Fruit fly (Drosophila melanogaster) whole organism, wandering third instar larva: ENCODE measurements around the gene CG31960.

Experiments
- Abd-B ChIP-seq: fragments of >200 bp; optimal IDR thresholded peaks from 2 replicates; lab custom pipeline; 2017; ENCODE audit warnings: missing biosample characterization, missing genetic modification characterization
- CG32264 ChIP-seq: fragments of 200-800 bp; sonication (Bioruptor generic); optimal IDR thresholded peaks from 2 replicates; lab custom pipeline; 2016; ENCODE audit warnings: missing biosample characterization, missing genetic modification characterization
- CG9705 ChIP-seq: fragments of 200-800 bp; sonication (Bioruptor generic); optimal IDR thresholded peaks from 2 replicates; lab custom pipeline; 2018; ENCODE audit warnings: missing biosample characterization, mild to moderate bottlenecking, missing genetic modification characterization
- CrebA ChIP-seq: fragments of 200-800 bp; sonication (Bioruptor generic); optimal IDR thresholded peaks from 2 replicates; lab custom pipeline; 2016; ENCODE audit warnings: missing biosample characterization, mild to moderate bottlenecking, missing genetic modification characterization, borderline replicate concordance
- Dfd ChIP-seq: fragments of >200 bp; optimal IDR thresholded peaks from 2 replicates; lab custom pipeline; 2017; ENCODE audit warnings: missing biosample characterization, missing genetic modification characterization
- Dif ChIP-seq: fragments of 200-275, 200-300 bp; sonication (Bioruptor generic); optimal IDR thresholded peaks from 2 replicates; lab custom pipeline; 2018; ENCODE audit warnings: missing biosample characterization, missing genetic modification characterization; ENCODE audit not compliant: partially characterized antibody
- GATAd ChIP-seq: sonication (Bioruptor generic); optimal IDR thresholded peaks from 2 replicates; lab custom pipeline; 2016; ENCODE audit warnings: missing biosample characterization, missing genetic modification characterization
- HLH106 ChIP-seq: fragments of 200-800 bp; optimal IDR thresholded peaks from 3 replicates; lab custom pipeline; 2019; ENCODE audit warnings: missing biosample characterization, mild to moderate bottlenecking, missing genetic modification characterization, moderate library complexity
- Hnf4 ChIP-seq: fragments of 200-800 bp; sonication (Bioruptor generic); optimal IDR thresholded peaks from 2 replicates; lab custom pipeline; 2016; ENCODE audit warnings: missing biosample characterization, mild to moderate bottlenecking, missing genetic modification characterization
- Hr78 ChIP-seq: fragments of >200 bp; optimal IDR thresholded peaks from 2 replicates; lab custom pipeline; 2017; ENCODE audit warnings: missing biosample characterization, missing genetic modification characterization
- Hr83 ChIP-seq: fragments of 200-300 bp; sonication (Bioruptor generic); optimal IDR thresholded peaks from 2 replicates; lab custom pipeline; 2016; ENCODE audit warnings: missing biosample characterization, mild to moderate bottlenecking, missing genetic modification characterization, moderate library complexity; ENCODE audit not compliant: poor library complexity, severe bottlenecking
- Jra ChIP-seq: sonication (Bioruptor generic); optimal IDR thresholded peaks from 2 replicates; lab custom pipeline; 2016; ENCODE audit warnings: missing biosample characterization, missing genetic modification characterization
- Mio ChIP-seq: sonication (Bioruptor generic); optimal IDR thresholded peaks from 2 replicates; lab custom pipeline; 2016; ENCODE audit warnings: missing biosample characterization, missing genetic modification characterization
- Myc ChIP-seq: fragments of >200 bp; optimal IDR thresholded peaks from 2 replicates; lab custom pipeline; 2017
- N ChIP-seq: fragments of >200 bp; optimal IDR thresholded peaks from 2 replicates; lab custom pipeline; 2018; ENCODE audit warnings: missing biosample characterization, missing external identifiers, missing genetic modification characterization
- OdsH ChIP-seq: fragments of 200-800 bp; sonication (Bioruptor generic); optimal IDR thresholded peaks from 2 replicates; lab custom pipeline; 2016; ENCODE audit warnings: missing biosample characterization, mild to moderate bottlenecking, missing genetic modification characterization
- Rel ChIP-seq, 2 experiments: fragments of 200-800 bp; sonication (Bioruptor generic) in 1 of 2; optimal IDR thresholded peaks; 2 replicates in 1 of 2; 3 replicates in 1 of 2; lab custom pipeline; 2016 to 2019; ENCODE audit warnings: mild to moderate bottlenecking in 2 of 2, missing biosample characterization in 2 of 2, missing genetic modification characterization in 2 of 2, moderate library complexity in 1 of 2
- Sp1 ChIP-seq: fragments of 200-800 bp; sonication (Bioruptor generic); optimal IDR thresholded peaks from 3 replicates; lab custom pipeline; 2019; ENCODE audit warnings: missing biosample characterization, mild to moderate bottlenecking, missing genetic modification characterization, moderate library complexity
- Vsx2 ChIP-seq: fragments of 200-300, 225-300 bp; sonication (Bioruptor generic); optimal IDR thresholded peaks from 2 replicates; lab custom pipeline; 2018; ENCODE audit warnings: missing biosample characterization, missing genetic modification characterization; ENCODE audit not compliant: partially characterized antibody
- br ChIP-seq: fragments of 200-800 bp; sonication (Bioruptor generic); optimal IDR thresholded peaks from 2 replicates; lab custom pipeline; 2016; ENCODE audit warnings: missing biosample characterization, missing genetic modification characterization
- brk ChIP-seq: fragments of 200-800 bp; sonication (Bioruptor generic); optimal IDR thresholded peaks from 2 replicates; lab custom pipeline; 2016; ENCODE audit warnings: missing biosample characterization, mild to moderate bottlenecking, missing genetic modification characterization
- dl ChIP-seq, 2 experiments: fragments of 175-275, 200-275 bp in 1 of 2; fragments of 200-275 bp in 1 of 2; sonication (Bioruptor generic); optimal IDR thresholded peaks; lab custom pipeline; 2018; ENCODE audit warnings: mild to moderate bottlenecking in 2 of 2, missing biosample characterization in 2 of 2, missing genetic modification characterization in 2 of 2, moderate library complexity in 2 of 2; ENCODE audit not compliant: partially characterized antibody in 2 of 2, insufficient read depth in 1 of 2
- dmrt93B ChIP-seq: fragments of 200-800 bp; sonication (Bioruptor generic); optimal IDR thresholded peaks from 2 replicates; lab custom pipeline; 2018; ENCODE audit warnings: missing biosample characterization, mild to moderate bottlenecking, missing genetic modification characterization
- dsf ChIP-seq: sonication (Bioruptor generic); optimal IDR thresholded peaks from 2 replicates; lab custom pipeline; 2016; ENCODE audit warnings: missing biosample characterization, missing genetic modification characterization, borderline replicate concordance
- ey ChIP-seq: fragments of 200-800 bp; sonication (Bioruptor generic); optimal IDR thresholded peaks from 2 replicates; lab custom pipeline; 2016; ENCODE audit warnings: missing biosample characterization, missing genetic modification characterization
- foxo ChIP-seq, 2 experiments: fragments of 200-800 bp; sonication (Bioruptor generic); optimal IDR thresholded peaks; 2 replicates in 1 of 2; 3 replicates in 1 of 2; lab custom pipeline; 2016 to 2017; ENCODE audit warnings: missing biosample characterization in 2 of 2, missing genetic modification characterization in 2 of 2
- fru ChIP-seq: fragments of 200-800 bp; sonication (Bioruptor generic); optimal IDR thresholded peaks from 3 replicates; lab custom pipeline; 2016; ENCODE audit warnings: missing biosample characterization, mild to moderate bottlenecking, missing genetic modification characterization
- h ChIP-seq: fragments of 200-800 bp; sonication (Bioruptor generic); optimal IDR thresholded peaks from 3 replicates; lab custom pipeline; 2016; ENCODE audit warnings: missing biosample characterization, mild to moderate bottlenecking, missing genetic modification characterization
- jim ChIP-seq: fragments of 175-275, 200-325 bp; sonication (Bioruptor generic); optimal IDR thresholded peaks from 2 replicates; lab custom pipeline; 2016; ENCODE audit warnings: missing biosample characterization, mild to moderate bottlenecking, missing genetic modification characterization
- lola ChIP-seq: fragments of >200 bp; optimal IDR thresholded peaks from 2 replicates; lab custom pipeline; 2017; ENCODE audit warnings: missing biosample characterization, missing genetic modification characterization
- pan ChIP-seq: fragments of >200 bp; optimal IDR thresholded peaks from 2 replicates; lab custom pipeline; 2017
- psq ChIP-seq: fragments of 200-800 bp; sonication (Bioruptor generic); optimal IDR thresholded peaks from 3 replicates; lab custom pipeline; 2017; ENCODE audit warnings: missing biosample characterization, mild to moderate bottlenecking, missing genetic modification characterization, moderate library complexity
- rgr ChIP-seq: fragments of 200-800 bp; sonication (Bioruptor generic); optimal IDR thresholded peaks from 3 replicates; lab custom pipeline; 2016; ENCODE audit warnings: missing biosample characterization, mild to moderate bottlenecking, missing genetic modification characterization
- sage ChIP-seq: fragments of 200-800 bp; sonication (Bioruptor generic); optimal IDR thresholded peaks from 2 replicates; lab custom pipeline; 2016; ENCODE audit warnings: missing biosample characterization, mild to moderate bottlenecking, missing genetic modification characterization
- sv ChIP-seq: fragments of 200-800 bp; sonication (Bioruptor generic); optimal IDR thresholded peaks from 3 replicates; lab custom pipeline; 2016; ENCODE audit warnings: missing biosample characterization, missing genetic modification characterization
- tai ChIP-seq: sonication (Bioruptor generic); optimal IDR thresholded peaks from 2 replicates; lab custom pipeline; 2016; ENCODE audit warnings: missing biosample characterization, missing genetic modification characterization
- usp ChIP-seq: fragments of >200 bp; optimal IDR thresholded peaks from 2 replicates; lab custom pipeline; 2017; ENCODE audit warnings: missing biosample characterization, missing genetic modification characterization

CG31960 gene

dm6 chr2L:3785402-3785801 lies 655 bp downstream of the CG31960 start:
- TF ChIP-seq Myc (lab: Kevin White, UChicago), result peak; percentile 48
- TF ChIP-seq ey (GFP tag; lab: Kevin White, UChicago), result no peak
- TF ChIP-seq, all 38 proteins: peak for 1

dm6 chr2L:3786246-3786645 lies 1.5 kb downstream of the CG31960 start:
- peak; percentile 86 for TF ChIP-seq br (GFP tag; lab: Kevin White, UChicago)
- peak; percentile 40 for TF ChIP-seq dsf (GFP tag; lab: Kevin White, UChicago)
- TF ChIP-seq dmrt93B, result peak; percentile 43
- TF ChIP-seq sv (GFP tag; lab: Kevin White, UChicago), result peak; percentile 8
- TF ChIP-seq HLH106 (tag; lab: Kevin White, UChicago), result peak; percentile 63
- TF ChIP-seq Vsx2, result no peak
- peak; percentile 70 for TF ChIP-seq ey (GFP tag; lab: Kevin White, UChicago)
- TF ChIP-seq brk, result peak; percentile 11
- no peak for TF ChIP-seq Rel (GFP tag; optimal IDR thresholded peaks at IDR 0.05; lab: Kevin White, UChicago)
- TF ChIP-seq Rel (tag; optimal IDR thresholded peaks at IDR 0.05; lab: Kevin White, UChicago), result peak; percentile 3
- TF ChIP-seq tai (GFP tag; lab: Kevin White, UChicago), result peak; percentile 91
- TF ChIP-seq psq (GFP tag; lab: Kevin White, UChicago), result peak; percentile 67
- TF ChIP-seq CrebA (GFP tag; lab: Kevin White, UChicago), result no peak
- TF ChIP-seq OdsH, result peak; percentile 83
- TF ChIP-seq Mio (GFP tag; lab: Kevin White, UChicago), result no peak
- TF ChIP-seq foxo (GFP tag; optimal IDR thresholded peaks at IDR 0.05; lab: Kevin White, UChicago), result peak in 1 of 2 experiments; percentile 77
- peak; percentile 21 for TF ChIP-seq Sp1 (GFP tag; lab: Kevin White, UChicago)
- TF ChIP-seq CG9705, result no peak
- TF ChIP-seq h, result peak; percentile 71
- TF ChIP-seq Myc (lab: Kevin White, UChicago), result peak; percentile 95
- peak; percentile 60 for TF ChIP-seq Hr83 (GFP tag; lab: Kevin White, UChicago)
- TF ChIP-seq Jra (GFP tag; lab: Kevin White, UChicago), result peak; percentile 51
- peak; percentile 76 for TF ChIP-seq rgr (GFP tag; lab: Kevin White, UChicago)
- peak; percentile 80 for TF ChIP-seq Hnf4 (GFP tag; lab: Kevin White, UChicago)
- TF ChIP-seq jim, result peak; percentile 15
- TF ChIP-seq GATAd, result peak; percentile 60
- no peak for TF ChIP-seq lola (GFP tag; lab: Kevin White, UChicago)
- peak; percentile 14 for TF ChIP-seq fru (GFP tag; lab: Kevin White, UChicago)
- TF ChIP-seq usp (GFP tag; lab: Kevin White, UChicago), result no peak

- TF ChIP-seq rgr (GFP tag; lab: Kevin White, UChicago) (peak; percentile 49), br (GFP tag; lab: Kevin White, UChicago) (peak; percentile 67), usp (GFP tag; lab: Kevin White, UChicago) (no peak), CG32264 (no peak), Hr83 (GFP tag; lab: Kevin White, UChicago) (peak; percentile 86), Vsx2 (peak; percentile 94), jim (peak; percentile 53), dmrt93B (no peak), ey (GFP tag; lab: Kevin White, UChicago) (no peak), Rel (GFP tag; optimal IDR thresholded peaks at IDR 0.05; lab: Kevin White, UChicago) (peak; percentile 50), Rel (tag; optimal IDR thresholded peaks at IDR 0.05; lab: Kevin White, UChicago) (peak; percentile 84), Hr78 (GFP tag; lab: Kevin White, UChicago) (no peak), CrebA (GFP tag; lab: Kevin White, UChicago) (peak; percentile 76), Dfd (GFP tag; lab: Kevin White, UChicago) (no peak), N (GFP tag; lab: Kevin White, UChicago) (no peak), Dif (GFP tag; lab: Kevin White, UChicago) (peak; percentile 99), psq (GFP tag; lab: Kevin White, UChicago) (peak; percentile 32), OdsH (peak; percentile 43), dl (GFP tag; optimal IDR thresholded peaks at IDR 0.05; lab: Kevin White, UChicago; ENCODE audit: insufficient read depth in 1 of 2, partially characterized antibody in 2 of 2) (peak; percentile 98), Sp1 (GFP tag; lab: Kevin White, UChicago) (peak; percentile 46), tai (GFP tag; lab: Kevin White, UChicago) (no peak), Mio (GFP tag; lab: Kevin White, UChicago) (no peak), GATAd (no peak), h (peak; percentile 66), brk (peak; percentile 3), sv (GFP tag; lab: Kevin White, UChicago) (no peak), Abd-B (GFP tag; lab: Kevin White, UChicago) (no peak), fru (GFP tag; lab: Kevin White, UChicago) (peak; percentile 99), foxo (GFP tag; optimal IDR thresholded peaks at IDR 0.05; lab: Kevin White, UChicago) (peak; percentile 30 to 77), sage (GFP tag; lab: Kevin White, UChicago) (no peak), Jra (GFP tag; lab: Kevin White, UChicago) (peak; percentile 51), dsf (GFP tag; lab: Kevin White, UChicago) (no peak), lola (GFP tag; lab: Kevin White, UChicago) (no peak), Hnf4 (GFP tag; lab: Kevin White, UChicago) (peak; percentile 55), pan (lab: Kevin White, UChicago) (no peak), Myc (lab: Kevin White, UChicago) (no peak)
These were observed 2.3 kb downstream of the CG31960 start, which contains the start of gene bark for dm6 chr2L:3787028-3787427. Gene bark, plus strand, starts transcription at chr2L:3787167.
